Fruit fly (Drosophila melanogaster) whole organism, embryonic: ENCODE measurements around the gene Polr1C.

Experiments used
- Bgb ChIP-seq: fragments of 200-800 bp; sonication (Bioruptor generic); IDR thresholded peaks from 2 replicates; pipeline ENCODE4 v1.3.6; 2022; ENCODE audit warnings: missing biosample characterization, missing genetic modification characterization; ENCODE audit not compliant: partially characterized antibody
- CG12071 ChIP-seq: fragments of 200-800 bp; sonication (Bioruptor generic); optimal IDR thresholded peaks from 3 replicates; lab custom pipeline; 2018; ENCODE audit warnings: missing biosample characterization, mild to moderate bottlenecking, missing genetic modification characterization
- CG12155 ChIP-seq: fragments of 200-800 bp; sonication (Bioruptor generic); optimal IDR thresholded peaks from 3 replicates; lab custom pipeline; 2016; ENCODE audit warnings: missing biosample characterization, missing genetic modification characterization
- CG13894 ChIP-seq: fragments of 200-800 bp; sonication (Bioruptor generic); optimal IDR thresholded peaks from 3 replicates; lab custom pipeline; 2018; ENCODE audit warnings: missing biosample characterization, mild to moderate bottlenecking, missing genetic modification characterization, moderate library complexity
- CG1529 ChIP-seq: fragments of 200-800 bp; sonication (Bioruptor generic); optimal IDR thresholded peaks from 3 replicates; lab custom pipeline; 2018; ENCODE audit warnings: missing biosample characterization, missing genetic modification characterization
- CG18262 ChIP-seq: fragments of 200-800 bp; optimal IDR thresholded peaks from 3 replicates; lab custom pipeline; 2019; ENCODE audit warnings: missing biosample characterization, mild to moderate bottlenecking, missing genetic modification characterization, moderate library complexity
- CG32772 ChIP-seq: fragments of 200-800 bp; sonication (Bioruptor generic); IDR thresholded peaks from 2 replicates; pipeline ENCODE4 v1.3.6; 2022; ENCODE audit warnings: missing biosample characterization, missing genetic modification characterization
- CG34224 ChIP-seq: fragments of 200-800 bp; sonication (Bioruptor generic); IDR thresholded peaks from 3 replicates; pipeline ENCODE4 v1.3.6; 2022; ENCODE audit warnings: missing biosample characterization, missing genetic modification characterization; ENCODE audit not compliant: partially characterized antibody
- CG4404 ChIP-seq: fragments of 200-800 bp; sonication (Bioruptor generic); IDR thresholded peaks from 2 replicates; pipeline ENCODE4 v1.3.6; 2022; ENCODE audit warnings: missing biosample characterization, missing genetic modification characterization
- CG4424 ChIP-seq: fragments of 200-800 bp; sonication (Bioruptor generic); optimal IDR thresholded peaks from 3 replicates; lab custom pipeline; 2016; ENCODE audit warnings: missing biosample characterization, missing genetic modification characterization
- CG6175 ChIP-seq: fragments of 200-800 bp; sonication (Bioruptor generic); IDR thresholded peaks from 3 replicates; pipeline ENCODE4 v1.3.6; 2022; ENCODE audit warnings: missing biosample characterization, missing genetic modification characterization
- CG6272 ChIP-seq: fragments of 200-800 bp; sonication (Bioruptor generic); IDR thresholded peaks from 2 replicates; pipeline ENCODE4 v1.3.6; 2022; ENCODE audit warnings: missing biosample characterization, missing genetic modification characterization
- CG6654 ChIP-seq: fragments of 200-800 bp; sonication (Bioruptor generic); optimal IDR thresholded peaks from 2 replicates; lab custom pipeline; 2017; ENCODE audit warnings: missing biosample characterization, mild to moderate bottlenecking, missing genetic modification characterization
- CG6683 ChIP-seq: fragments of 200-800 bp; sonication (Bioruptor generic); optimal IDR thresholded peaks from 2 replicates; lab custom pipeline; 2017; ENCODE audit warnings: missing biosample characterization, mild to moderate bottlenecking, missing genetic modification characterization, missing genetic modification reagents
- CG8089 ChIP-seq: fragments of 200-800 bp; sonication (Bioruptor generic); optimal IDR thresholded peaks from 3 replicates; lab custom pipeline; 2016; ENCODE audit warnings: missing biosample characterization, missing genetic modification characterization
- CG9932 ChIP-seq: fragments of 200-800 bp; sonication (Bioruptor generic); IDR thresholded peaks from 2 replicates; pipeline ENCODE4 v1.3.6; 2022; ENCODE audit warnings: missing biosample characterization, missing genetic modification characterization
- CTCF ChIP-seq: fragments of 200-800 bp; sonication (Bioruptor generic); optimal IDR thresholded peaks from 2 replicates; lab custom pipeline; 2017; ENCODE audit warnings: missing biosample characterization, mild to moderate bottlenecking, missing genetic modification characterization, moderate library complexity
- Dad ChIP-seq: fragments of 200-800 bp; sonication (Bioruptor generic); optimal IDR thresholded peaks from 3 replicates; lab custom pipeline; 2016; ENCODE audit warnings: missing biosample characterization, missing genetic modification characterization
- Dbx ChIP-seq: fragments of 200-800 bp; sonication (Bioruptor generic); IDR thresholded peaks from 3 replicates; pipeline ENCODE4 v1.3.6; 2022; ENCODE audit warnings: missing biosample characterization, missing genetic modification characterization
- Deaf1 ChIP-seq: fragments of 200-800 bp; optimal IDR thresholded peaks from 3 replicates; lab custom pipeline; 2019; ENCODE audit warnings: missing biosample characterization, mild to moderate bottlenecking, missing genetic modification characterization, moderate library complexity
- Doc3 ChIP-seq: fragments of 200-800 bp; sonication (Bioruptor generic); IDR thresholded peaks from 3 replicates; pipeline ENCODE4 v1.3.6; 2022; ENCODE audit warnings: missing biosample characterization, missing genetic modification characterization; ENCODE audit not compliant: partially characterized antibody
- Dref ChIP-seq: fragments of 200-800 bp; sonication (Bioruptor generic); IDR thresholded peaks from 2 replicates; pipeline ENCODE4 v1.3.6; 2022; ENCODE audit warnings: missing biosample characterization, missing genetic modification characterization
- E2f2 ChIP-seq: fragments of 200-800 bp; sonication (Bioruptor generic); IDR thresholded peaks from 2 replicates; pipeline ENCODE4 v1.3.6; 2022; ENCODE audit warnings: missing biosample characterization, missing genetic modification characterization
- Elba2 ChIP-seq: fragments of 200-800 bp; sonication (Bioruptor generic); optimal IDR thresholded peaks from 3 replicates; lab custom pipeline; 2016; ENCODE audit warnings: missing biosample characterization, missing genetic modification characterization
- Ets65A ChIP-seq: fragments of 200-800 bp; sonication (Bioruptor generic); peaks from one replicate; lab custom pipeline; 2016; ENCODE audit warnings: missing biosample characterization, missing genetic modification characterization
- Fer3 ChIP-seq: fragments of 200-800 bp; sonication (Bioruptor generic); optimal IDR thresholded peaks from 2 replicates; lab custom pipeline; 2018; ENCODE audit warnings: missing biosample characterization, mild to moderate bottlenecking, missing genetic modification characterization, moderate library complexity
- Hey ChIP-seq: fragments of 200-800 bp; sonication (Bioruptor generic); optimal IDR thresholded peaks from 3 replicates; lab custom pipeline; 2018; ENCODE audit warnings: missing biosample characterization, mild to moderate bottlenecking, missing genetic modification characterization
- Hmr ChIP-seq: fragments of 200-800 bp; sonication (Bioruptor generic); optimal IDR thresholded peaks from 3 replicates; lab custom pipeline; 2017; ENCODE audit warnings: mild to moderate bottlenecking, missing biosample characterization, missing genetic modification reagents, missing genetic modification characterization
- Nf-YB ChIP-seq: fragments of 200-800 bp; sonication (Bioruptor generic); optimal IDR thresholded peaks from 3 replicates; lab custom pipeline; 2019; ENCODE audit warnings: missing biosample characterization, mild to moderate bottlenecking, missing genetic modification characterization, moderate library complexity
- Nf-YC ChIP-seq: fragments of 200-800 bp; optimal IDR thresholded peaks from 3 replicates; lab custom pipeline; 2019; ENCODE audit warnings: missing biosample characterization, mild to moderate bottlenecking, missing genetic modification characterization, moderate library complexity
- Rfx ChIP-seq: fragments of 200-800 bp; sonication (Bioruptor generic); IDR thresholded peaks from 2 replicates; pipeline ENCODE4 v1.3.6; 2022; ENCODE audit warnings: missing biosample characterization, missing genetic modification characterization
- Scr ChIP-seq: fragments of 200-800 bp; sonication (Bioruptor generic); IDR thresholded peaks from 2 replicates; pipeline ENCODE4 v1.3.6; 2022; ENCODE audit warnings: missing biosample characterization, missing genetic modification characterization; ENCODE audit not compliant: partially characterized antibody
- Side ChIP-seq: fragments of 200-800 bp; sonication (Bioruptor generic); optimal IDR thresholded peaks from 2 replicates; lab custom pipeline; 2016; ENCODE audit warnings: missing biosample characterization, missing genetic modification characterization
- Sin3A ChIP-seq: fragments of >200 bp; optimal IDR thresholded peaks from 2 replicates; lab custom pipeline; 2018
- Sox102F ChIP-seq: fragments of 200-800 bp; sonication (Bioruptor generic); optimal IDR thresholded peaks from 2 replicates; lab custom pipeline; 2018; ENCODE audit warnings: missing biosample characterization, mild to moderate bottlenecking, missing genetic modification characterization, moderate library complexity
- Stat92E ChIP-seq, 3 experiments: fragments of >200 bp in 2 of 3; fragments of 200-800 bp in 1 of 3; sonication (Bioruptor generic) in 1 of 3; optimal IDR thresholded peaks; 2 replicates each; lab custom pipeline; 2017 to 2019; ENCODE audit warnings: missing biosample characterization in 3 of 3, missing genetic modification characterization in 3 of 3, mild to moderate bottlenecking in 1 of 3, moderate library complexity in 1 of 3
- cas ChIP-seq: fragments of 200-800 bp; sonication (Bioruptor generic); IDR thresholded peaks from 2 replicates; pipeline ENCODE4 v1.3.6; 2022; ENCODE audit warnings: missing biosample characterization, missing genetic modification characterization
- crp ChIP-seq, 2 experiments: fragments of 200-800 bp; sonication (Bioruptor generic); optimal IDR thresholded peaks; 2 replicates in 1 of 2; 3 replicates in 1 of 2; lab custom pipeline; 2017; ENCODE audit warnings: missing biosample characterization in 2 of 2, missing genetic modification characterization in 2 of 2, mild to moderate bottlenecking in 1 of 2, moderate library complexity in 1 of 2
- fd96Cb ChIP-seq: fragments of 200-800 bp; sonication (Bioruptor generic); optimal IDR thresholded peaks from 2 replicates; lab custom pipeline; 2018; ENCODE audit warnings: missing biosample characterization, mild to moderate bottlenecking, missing genetic modification characterization, moderate library complexity
- ftz-f1 ChIP-seq: fragments of 200-800 bp; sonication (Bioruptor generic); optimal IDR thresholded peaks from 2 replicates; lab custom pipeline; 2016; ENCODE audit warnings: missing biosample characterization, missing genetic modification characterization
- her ChIP-seq: fragments of 200-800 bp; sonication (Bioruptor generic); optimal IDR thresholded peaks from 2 replicates; lab custom pipeline; 2016; ENCODE audit warnings: missing biosample characterization, missing genetic modification characterization
- hkb ChIP-seq, 2 experiments: fragments of 200-800 bp in 1 of 2; fragments of >200 bp in 1 of 2; sonication (Bioruptor generic) in 1 of 2; IDR thresholded peaks in 1 of 2; optimal IDR thresholded peaks in 1 of 2; 2 replicates each; pipeline versions ENCODE4 v1.3.6 to Lab custom; 2017 to 2022; ENCODE audit warnings: missing biosample characterization in 1 of 2, missing genetic modification characterization in 1 of 2
- knrl ChIP-seq: fragments of 200-800 bp; sonication (Bioruptor generic); IDR thresholded peaks from 3 replicates; pipeline ENCODE4 v1.3.6; 2022; ENCODE audit warnings: missing biosample characterization, missing genetic modification characterization; ENCODE audit not compliant: partially characterized antibody
- nom ChIP-seq: fragments of 200-800 bp; sonication (Bioruptor generic); optimal IDR thresholded peaks from 2 replicates; lab custom pipeline; 2017; ENCODE audit warnings: missing biosample characterization, missing genetic modification characterization, mild to moderate bottlenecking, moderate library complexity, missing genetic modification reagents
- p53 ChIP-seq: fragments of 200-800 bp; sonication (Bioruptor generic); optimal IDR thresholded peaks from 2 replicates; lab custom pipeline; 2016; ENCODE audit warnings: missing biosample characterization, missing genetic modification characterization
- phol ChIP-seq: fragments of 200-800 bp; sonication (Bioruptor generic); optimal IDR thresholded peaks from 3 replicates; lab custom pipeline; 2018; ENCODE audit warnings: missing biosample characterization, mild to moderate bottlenecking, missing genetic modification characterization, moderate library complexity
- row ChIP-seq: fragments of 200-800 bp; sonication (Bioruptor generic); IDR thresholded peaks from 3 replicates; pipeline ENCODE4 v1.3.6; 2022; ENCODE audit warnings: missing biosample characterization, missing genetic modification characterization
- sima ChIP-seq: fragments of 200-800 bp; sonication (Bioruptor generic); optimal IDR thresholded peaks from 2 replicates; lab custom pipeline; 2016; ENCODE audit warnings: missing biosample characterization, missing genetic modification characterization
- zen2 ChIP-seq: fragments of 200-800 bp; sonication (Bioruptor generic); IDR thresholded peaks from 3 replicates; pipeline ENCODE4 v1.3.6; 2022; ENCODE audit warnings: missing biosample characterization, missing genetic modification characterization; ENCODE audit not compliant: partially characterized antibody

Polr1C gene

dm6 chr2L:5009306-5010030, 40.7 kb downstream of the Polr1C start, which contains the start of gene Rtnl1 (continued):
- TF ChIP-seq Hmr (GFP tag; lab: Kevin White, UChicago) (peak; percentile 73), CG32772 (no peak), Stat92E (GFP tag; optimal IDR thresholded peaks at IDR 0.05; lab: Kevin White, UChicago) (no peak), zen2 (GFP tag; lab: Robert Waterston, UW) (peak; percentile 79), sima (no peak), Dbx (GFP tag; lab: Robert Waterston, UW) (peak; percentile 42; the same call in 2 of the 3 replicates), nom (GFP tag; lab: Kevin White, UChicago) (peak; percentile 30), CG6654 (GFP tag; lab: Kevin White, UChicago) (peak; percentile 10), CG13894 (tag; lab: Kevin White, UChicago) (peak; percentile 47), Dref (GFP tag; lab: Robert Waterston, UW) (peak; percentile 69), Rfx (GFP tag; lab: Robert Waterston, UW) (peak; percentile 50; the same call in 1 of the 2 replicates), Hey (tag; lab: Kevin White, UChicago) (no peak), Scr (GFP tag; lab: Robert Waterston, UW) (peak; percentile 92), Deaf1 (tag; lab: Kevin White, UChicago) (peak; percentile 29), CG9932 (GFP tag; lab: Robert Waterston, UW) (peak; percentile 75), CG4424 (GFP tag; lab: Kevin White, UChicago) (peak; percentile 24), CG12155 (GFP tag; lab: Kevin White, UChicago) (peak; percentile 52), knrl (GFP tag; lab: Robert Waterston, UW) (peak; percentile 92), CG34224 (peak; percentile 90), cas (no peak), E2f2 (GFP tag; lab: Robert Waterston, UW) (peak; percentile 93), ftz-f1 (GFP tag; lab: Kevin White, UChicago) (peak; percentile 96), Bgb (GFP tag; lab: Robert Waterston, UW) (peak; percentile 95), hkb (optimal IDR thresholded peaks at IDR 0.05; lab: Kevin White, UChicago) (peak; percentile 94), hkb (GFP tag; IDR thresholded peaks at IDR 0.05; lab: Robert Waterston, UW) (no peak; the same call in 1 of the 2 replicates), Nf-YB (peak; percentile 21), Side (GFP tag; lab: Kevin White, UChicago) (peak; percentile 3), her (GFP tag; lab: Kevin White, UChicago) (peak; percentile 32), CG4404 (no peak), p53 (GFP tag; lab: Kevin White, UChicago) (peak; percentile 71), Sox102F (GFP tag; lab: Kevin White, UChicago) (no peak), phol (tag; lab: Kevin White, UChicago) (peak; percentile 81), Fer3 (tag; lab: Kevin White, UChicago) (no peak), fd96Cb (tag; lab: Kevin White, UChicago) (no peak), Nf-YC (tag; lab: Kevin White, UChicago) (peak; percentile 65), CTCF (GFP tag; lab: Kevin White, UChicago) (peak; percentile 78), crp (GFP tag; optimal IDR thresholded peaks at IDR 0.05; lab: Kevin White, UChicago) (peak in 1 of 2 experiments; percentile 77), Doc3 (GFP tag; lab: Robert Waterston, UW) (peak; percentile 80), CG6272 (0 out of 2 replicates have a peak, but pooled peaks have one; percentile 46), CG6683 (no peak), CG1529 (GFP tag; lab: Kevin White, UChicago) (no peak), row (GFP tag; lab: Robert Waterston, UW) (peak; percentile 57), Elba2 (peak; percentile 96), CG8089 (GFP tag; lab: Kevin White, UChicago) (no peak), CG6175 (GFP tag; lab: Robert Waterston, UW) (0 out of 3 replicates have a peak, but pooled peaks have one; percentile 7), Ets65A (GFP tag; lab: Kevin White, UChicago) (peak; percentile 42), Sin3A (lab: Kevin White, UChicago) (peak; percentile 95), CG12071 (GFP tag; lab: Kevin White, UChicago) (no peak), CG18262 (tag; lab: Kevin White, UChicago) (peak; percentile 22), Dad (peak; percentile 20)
